Worm (Caenorhabditis elegans) whole organism, young adult: ENCODE measurements around the gene nlp-13.
"Not testable (repeated sequence)": the region's sequence is repeated elsewhere in the genome, so short reads cannot be mapped to it uniquely, and the experiment has no call there.

Source experiments
- B0336.3 ChIP-seq: fragments of 200-800 bp; sonication (Bioruptor generic); IDR thresholded peaks from 2 replicates; pipeline ENCODE4 v1.3.6; 2022; ENCODE audit warnings: missing genetic modification characterization, missing compliant biosample characterization
- C06A6.2 ChIP-seq: fragments of 200-800 bp; sonication (Bioruptor generic); conservative IDR thresholded peaks from 2 replicates; pipeline ENCODE4 v1.3.6; 2022; ENCODE audit warnings: missing genetic modification characterization, missing compliant biosample characterization
- C17E4.6 ChIP-seq: fragments of 200-800 bp; sonication (Bioruptor generic); IDR thresholded peaks from 2 replicates; pipeline ENCODE4 v1.3.6; 2022; ENCODE audit warnings: missing genetic modification reagents, missing genetic modification characterization, missing compliant biosample characterization
- D2030.7 ChIP-seq: fragments of 200-800 bp; sonication (Bioruptor generic); IDR thresholded peaks from 2 replicates; pipeline ENCODE4 v1.3.6; 2022; ENCODE audit warnings: missing genetic modification reagents, missing genetic modification characterization, missing compliant biosample characterization
- K11D2.4 ChIP-seq: fragments of 200-800 bp; sonication (Bioruptor generic); IDR thresholded peaks from 2 replicates; pipeline ENCODE4 v1.3.6; 2022; ENCODE audit warnings: missing genetic modification reagents, missing genetic modification characterization, missing compliant biosample characterization
- K12H6.12 ChIP-seq: fragments of 200-800 bp; sonication (Bioruptor generic); optimal IDR thresholded peaks from 2 replicates; lab custom pipeline; 2018; ENCODE audit warnings: mild to moderate bottlenecking, missing genetic modification characterization, missing compliant biosample characterization
- ama-1 ChIP-seq, 3 experiments: fragments of 150-350 bp in 1 of 3; sonication (generic microtip) in 2 of 3; optimal IDR thresholded peaks; 2 replicates each; lab custom pipeline; 2014 to 2018; ENCODE audit warnings: missing biosample characterization in 2 of 3, missing genetic modification characterization in 2 of 3, missing genetic modification reagents in 2 of 3
- aptf-3 ChIP-seq: fragments of 200-800 bp; sonication (Bioruptor generic); IDR thresholded peaks from 2 replicates; pipeline ENCODE4 v1.3.6; 2022; ENCODE audit warnings: missing genetic modification characterization, missing compliant biosample characterization
- attf-5 ChIP-seq: fragments of 200-800 bp; sonication (Bioruptor generic); optimal IDR thresholded peaks from 2 replicates; lab custom pipeline; 2018; ENCODE audit warnings: mild to moderate bottlenecking, missing genetic modification characterization, missing compliant biosample characterization
- bed-1 ChIP-seq: fragments of 200-800 bp; sonication (Bioruptor generic); IDR thresholded peaks from 2 replicates; pipeline ENCODE4 v1.3.6; 2022; ENCODE audit warnings: missing genetic modification reagents, missing genetic modification characterization, missing compliant biosample characterization
- egl-44 ChIP-seq: fragments of 200-800 bp; sonication (Bioruptor generic); IDR thresholded peaks from 2 replicates; pipeline ENCODE4 v1.3.6; 2022; ENCODE audit warnings: missing genetic modification reagents, missing genetic modification characterization, missing compliant biosample characterization
- fkh-3 ChIP-seq: sonication (generic microtip); optimal IDR thresholded peaks from 2 replicates; lab custom pipeline; 2016; ENCODE audit warnings: mild to moderate bottlenecking, missing genetic modification characterization, missing compliant biosample characterization
- gei-17 ChIP-seq: fragments of 200-800 bp; sonication (Bioruptor generic); optimal IDR thresholded peaks from 2 replicates; lab custom pipeline; 2018; ENCODE audit warnings: mild to moderate bottlenecking, missing genetic modification characterization, missing compliant biosample characterization
- hmg-20 ChIP-seq: fragments of 200-800 bp; sonication (Bioruptor generic); IDR thresholded peaks from 2 replicates; pipeline ENCODE4 v1.3.6; 2022; ENCODE audit warnings: missing genetic modification reagents, missing genetic modification characterization, missing compliant biosample characterization
- lag-1 ChIP-seq: fragments of 200-800 bp; sonication (Bioruptor generic); IDR thresholded peaks from 2 replicates; pipeline ENCODE4 v1.3.6; 2022; ENCODE audit warnings: missing genetic modification reagents, missing genetic modification characterization, missing compliant biosample characterization
- lir-1 ChIP-seq: fragments of 200-800 bp; sonication (Bioruptor generic); conservative IDR thresholded peaks from 2 replicates; pipeline ENCODE4 v1.3.6; 2022; ENCODE audit warnings: missing genetic modification reagents, missing genetic modification characterization, missing compliant biosample characterization
- lsl-1 ChIP-seq: fragments of 200-800 bp; sonication (Bioruptor generic); optimal IDR thresholded peaks from 2 replicates; lab custom pipeline; 2018; ENCODE audit warnings: mild to moderate bottlenecking, missing genetic modification characterization, moderate library complexity, missing compliant biosample characterization
- madf-3 ChIP-seq: fragments of 200-800 bp; sonication (Bioruptor generic); IDR thresholded peaks from 2 replicates; pipeline ENCODE4 v1.3.6; 2022; ENCODE audit warnings: missing genetic modification reagents, missing genetic modification characterization, missing compliant biosample characterization
- mcd-1 ChIP-seq: fragments of 200-800 bp; sonication (Bioruptor generic); IDR thresholded peaks from 2 replicates; pipeline ENCODE4 v1.3.6; 2022; ENCODE audit warnings: missing genetic modification reagents, missing genetic modification characterization, missing compliant biosample characterization
- mes-4 ChIP-seq: sonication (generic microtip); optimal IDR thresholded peaks from 2 replicates; lab custom pipeline; 2016; ENCODE audit warnings: missing genotype, missing genetic modification characterization, missing compliant biosample characterization
- mxl-1 ChIP-seq: sonication (generic microtip); optimal IDR thresholded peaks from 2 replicates; lab custom pipeline; 2016; ENCODE audit warnings: missing genetic modification characterization, missing compliant biosample characterization
- nfya-2 ChIP-seq: fragments of 200-800 bp; sonication (Bioruptor generic); IDR thresholded peaks from 2 replicates; pipeline ENCODE4 v1.3.6; 2022; ENCODE audit warnings: missing genetic modification reagents, missing genetic modification characterization, missing compliant biosample characterization
- nhr-120 ChIP-seq: fragments of 200-800 bp; sonication (Bioruptor generic); IDR thresholded peaks from 2 replicates; pipeline ENCODE4 v1.3.6; 2022; ENCODE audit warnings: missing genetic modification characterization, missing compliant biosample characterization
- nhr-27 ChIP-seq: fragments of 200-800 bp; sonication (Bioruptor generic); optimal IDR thresholded peaks from 2 replicates; lab custom pipeline; 2018; ENCODE audit warnings: mild to moderate bottlenecking, missing genetic modification characterization, moderate library complexity, missing compliant biosample characterization
- nhr-80 ChIP-seq: sonication (generic microtip); optimal IDR thresholded peaks from 2 replicates; lab custom pipeline; 2016; ENCODE audit warnings: missing genetic modification characterization, missing compliant biosample characterization
- rpc-1 ChIP-seq, 2 experiments: fragments of 150-350 bp in 1 of 2; sonication (generic microtip) in 1 of 2; optimal IDR thresholded peaks; 2 replicates each; lab custom pipeline; 2014 to 2018; ENCODE audit warnings: missing biosample characterization in 1 of 2, missing genetic modification characterization in 1 of 2, missing genetic modification reagents in 1 of 2, missing genotype in 1 of 2
- snpc-4 ChIP-seq, 5 experiments: fragments of 150-350 bp in 1 of 5; sonication (generic microtip) in 4 of 5; optimal IDR thresholded peaks; 2 replicates each; lab custom pipeline; 2014 to 2018; ENCODE audit warnings: missing genetic modification characterization in 5 of 5, missing biosample characterization in 3 of 5, antibody characterized with exemption in 2 of 5, mild to moderate bottlenecking in 2 of 5, missing compliant biosample characterization in 2 of 5, missing genotype in 2 of 5, moderate library complexity in 2 of 5, missing genetic modification reagents in 1 of 5
- tbx-9 ChIP-seq: sonication (generic microtip); optimal IDR thresholded peaks from 2 replicates; lab custom pipeline; 2016; ENCODE audit warnings: borderline replicate concordance, missing genetic modification characterization, inconsistent platforms, missing compliant biosample characterization
- xnd-1 ChIP-seq: sonication (generic microtip); optimal IDR thresholded peaks from 2 replicates; lab custom pipeline; 2016; ENCODE audit warnings: missing genotype, missing genetic modification reagents, missing genetic modification characterization, missing compliant biosample characterization
- ztf-22 ChIP-seq: fragments of 200-800 bp; sonication (Bioruptor generic); optimal IDR thresholded peaks from 2 replicates; lab custom pipeline; 2018; ENCODE audit warnings: mild to moderate bottlenecking, missing genetic modification characterization, moderate library complexity, missing compliant biosample characterization

nlp-13 gene

ce11 chrV:4211521-4211920 lies 24.7 kb upstream of the nlp-13 start:
- TF ChIP-seq aptf-3 (GFP tag; lab: Robert Waterston, UW) (no peak), rpc-1 (optimal IDR thresholded peaks at IDR 0.05; lab: Kevin White, UChicago) (no peak), rpc-1 (tag; optimal IDR thresholded peaks at IDR 0.05; lab: Kevin White, UChicago) (no peak), K12H6.12 (tag; lab: Kevin White, UChicago) (no peak), madf-3 (GFP tag; lab: Robert Waterston, UW) (no peak), nhr-27 (tag; lab: Kevin White, UChicago) (no peak), nfya-2 (GFP tag; lab: Robert Waterston, UW) (no peak), mes-4 (tag; lab: Kevin White, UChicago) (no peak), tbx-9 (tag; lab: Kevin White, UChicago) (no peak), lag-1 (GFP tag; lab: Robert Waterston, UW) (no peak), nhr-120 (GFP tag; lab: Robert Waterston, UW) (no peak)

ce11 chrV:4215856-4216255 lies 20.4 kb upstream of the nlp-13 start, which contains the start of gene H43I07.4:
Gene H43I07.4, plus strand, starts transcription at chrV:4216156.
- not testable (repeated sequence) for TF ChIP-seq hmg-20, C17E4.6, C06A6.2 (GFP tag; lab: Robert Waterston, UW)
- TF ChIP-seq, all 124 proteins: peak for 0; not testable (repeated sequence) for 124

- TF ChIP-seq snpc-4 (GFP tag; optimal IDR thresholded peaks at IDR 0.05; lab: Kevin White, UChicago) (no peak), snpc-4 (tag; optimal IDR thresholded peaks at IDR 0.05; lab: Kevin White, UChicago) (no peak), mxl-1 (tag; lab: Kevin White, UChicago) (no peak), B0336.3 (GFP tag; lab: Robert Waterston, UW) (no peak), lir-1 (GFP tag; lab: Robert Waterston, UW) (no peak), D2030.7 (no peak), ama-1 (optimal IDR thresholded peaks at IDR 0.05; lab: Kevin White, UChicago) (no peak), ama-1 (GFP tag; optimal IDR thresholded peaks at IDR 0.05; lab: Kevin White, UChicago) (no peak)
- TF ChIP-seq, all 124 proteins: peak for 0
These were observed 19.3 kb upstream of the nlp-13 start for ce11 chrV:4216902-4217301.

- no peak for TF ChIP-seq bed-1 (GFP tag; lab: Robert Waterston, UW)
- TF ChIP-seq lsl-1 (GFP tag; lab: Kevin White, UChicago), result no peak
- TF ChIP-seq K11D2.4 (GFP tag; lab: Robert Waterston, UW), result 0 out of 2 replicates have a peak, but pooled peaks have one; percentile 31
- TF ChIP-seq gei-17, result no peak
These were observed 17.9 kb upstream of the nlp-13 start for ce11 chrV:4218268-4218667.

- no peak for TF ChIP-seq C17E4.6 (GFP tag; lab: Robert Waterston, UW)
- no peak for TF ChIP-seq rpc-1 (optimal IDR thresholded peaks at IDR 0.05; lab: Kevin White, UChicago)
- TF ChIP-seq rpc-1 (tag; optimal IDR thresholded peaks at IDR 0.05; lab: Kevin White, UChicago), result no peak
- no peak for TF ChIP-seq xnd-1 (tag; lab: Kevin White, UChicago)
These were observed 16.9 kb upstream of the nlp-13 start, which contains the start of gene nlp-9 for ce11 chrV:4219342-4219741. Gene nlp-9, plus strand, starts transcription at chrV:4219642.

ce11 chrV:4240292-4240691 lies 4.1 kb downstream of the nlp-13 start, which contains the start of gene srh-204:
Gene srh-204, minus strand, starts transcription at chrV:4240392.
- TF ChIP-seq egl-44 (GFP tag; lab: Robert Waterston, UW) (no peak), D2030.7 (no peak), mcd-1 (GFP tag; lab: Robert Waterston, UW) (no peak), attf-5 (GFP tag; lab: Kevin White, UChicago) (no peak), nhr-80 (no peak), ztf-22 (GFP tag; lab: Kevin White, UChicago) (no peak), fkh-3 (no peak)
